Fruit fly (Drosophila melanogaster) whole organism, wandering third instar larva: ENCODE measurements around the gene CG31549.

Experiments
- Abd-B ChIP-seq: fragments of >200 bp; optimal IDR thresholded peaks from 2 replicates; lab custom pipeline; 2017; ENCODE audit warnings: missing biosample characterization, missing genetic modification characterization
- CG32264 ChIP-seq: fragments of 200-800 bp; sonication (Bioruptor generic); optimal IDR thresholded peaks from 2 replicates; lab custom pipeline; 2016; ENCODE audit warnings: missing biosample characterization, missing genetic modification characterization
- CG9705 ChIP-seq: fragments of 200-800 bp; sonication (Bioruptor generic); optimal IDR thresholded peaks from 2 replicates; lab custom pipeline; 2018; ENCODE audit warnings: missing biosample characterization, mild to moderate bottlenecking, missing genetic modification characterization
- CrebA ChIP-seq: fragments of 200-800 bp; sonication (Bioruptor generic); optimal IDR thresholded peaks from 2 replicates; lab custom pipeline; 2016; ENCODE audit warnings: missing biosample characterization, mild to moderate bottlenecking, missing genetic modification characterization, borderline replicate concordance
- Dfd ChIP-seq: fragments of >200 bp; optimal IDR thresholded peaks from 2 replicates; lab custom pipeline; 2017; ENCODE audit warnings: missing biosample characterization, missing genetic modification characterization
- Dif ChIP-seq: fragments of 200-275, 200-300 bp; sonication (Bioruptor generic); optimal IDR thresholded peaks from 2 replicates; lab custom pipeline; 2018; ENCODE audit warnings: missing biosample characterization, missing genetic modification characterization; ENCODE audit not compliant: partially characterized antibody
- GATAd ChIP-seq: sonication (Bioruptor generic); optimal IDR thresholded peaks from 2 replicates; lab custom pipeline; 2016; ENCODE audit warnings: missing biosample characterization, missing genetic modification characterization
- HLH106 ChIP-seq: fragments of 200-800 bp; optimal IDR thresholded peaks from 3 replicates; lab custom pipeline; 2019; ENCODE audit warnings: missing biosample characterization, mild to moderate bottlenecking, missing genetic modification characterization, moderate library complexity
- Hnf4 ChIP-seq: fragments of 200-800 bp; sonication (Bioruptor generic); optimal IDR thresholded peaks from 2 replicates; lab custom pipeline; 2016; ENCODE audit warnings: missing biosample characterization, mild to moderate bottlenecking, missing genetic modification characterization
- Hr78 ChIP-seq: fragments of >200 bp; optimal IDR thresholded peaks from 2 replicates; lab custom pipeline; 2017; ENCODE audit warnings: missing biosample characterization, missing genetic modification characterization
- Hr83 ChIP-seq: fragments of 200-300 bp; sonication (Bioruptor generic); optimal IDR thresholded peaks from 2 replicates; lab custom pipeline; 2016; ENCODE audit warnings: missing biosample characterization, mild to moderate bottlenecking, missing genetic modification characterization, moderate library complexity; ENCODE audit not compliant: poor library complexity, severe bottlenecking
- Jra ChIP-seq: sonication (Bioruptor generic); optimal IDR thresholded peaks from 2 replicates; lab custom pipeline; 2016; ENCODE audit warnings: missing biosample characterization, missing genetic modification characterization
- Mio ChIP-seq: sonication (Bioruptor generic); optimal IDR thresholded peaks from 2 replicates; lab custom pipeline; 2016; ENCODE audit warnings: missing biosample characterization, missing genetic modification characterization
- Myc ChIP-seq: fragments of >200 bp; optimal IDR thresholded peaks from 2 replicates; lab custom pipeline; 2017
- N ChIP-seq: fragments of >200 bp; optimal IDR thresholded peaks from 2 replicates; lab custom pipeline; 2018; ENCODE audit warnings: missing biosample characterization, missing external identifiers, missing genetic modification characterization
- OdsH ChIP-seq: fragments of 200-800 bp; sonication (Bioruptor generic); optimal IDR thresholded peaks from 2 replicates; lab custom pipeline; 2016; ENCODE audit warnings: missing biosample characterization, mild to moderate bottlenecking, missing genetic modification characterization
- Rel ChIP-seq, 2 experiments: fragments of 200-800 bp; sonication (Bioruptor generic) in 1 of 2; optimal IDR thresholded peaks; 2 replicates in 1 of 2; 3 replicates in 1 of 2; lab custom pipeline; 2016 to 2019; ENCODE audit warnings: mild to moderate bottlenecking in 2 of 2, missing biosample characterization in 2 of 2, missing genetic modification characterization in 2 of 2, moderate library complexity in 1 of 2
- Sp1 ChIP-seq: fragments of 200-800 bp; sonication (Bioruptor generic); optimal IDR thresholded peaks from 3 replicates; lab custom pipeline; 2019; ENCODE audit warnings: missing biosample characterization, mild to moderate bottlenecking, missing genetic modification characterization, moderate library complexity
- Vsx2 ChIP-seq: fragments of 200-300, 225-300 bp; sonication (Bioruptor generic); optimal IDR thresholded peaks from 2 replicates; lab custom pipeline; 2018; ENCODE audit warnings: missing biosample characterization, missing genetic modification characterization; ENCODE audit not compliant: partially characterized antibody
- br ChIP-seq: fragments of 200-800 bp; sonication (Bioruptor generic); optimal IDR thresholded peaks from 2 replicates; lab custom pipeline; 2016; ENCODE audit warnings: missing biosample characterization, missing genetic modification characterization
- brk ChIP-seq: fragments of 200-800 bp; sonication (Bioruptor generic); optimal IDR thresholded peaks from 2 replicates; lab custom pipeline; 2016; ENCODE audit warnings: missing biosample characterization, mild to moderate bottlenecking, missing genetic modification characterization
- dl ChIP-seq, 2 experiments: fragments of 175-275, 200-275 bp in 1 of 2; fragments of 200-275 bp in 1 of 2; sonication (Bioruptor generic); optimal IDR thresholded peaks; lab custom pipeline; 2018; ENCODE audit warnings: mild to moderate bottlenecking in 2 of 2, missing biosample characterization in 2 of 2, missing genetic modification characterization in 2 of 2, moderate library complexity in 2 of 2; ENCODE audit not compliant: partially characterized antibody in 2 of 2, insufficient read depth in 1 of 2
- dmrt93B ChIP-seq: fragments of 200-800 bp; sonication (Bioruptor generic); optimal IDR thresholded peaks from 2 replicates; lab custom pipeline; 2018; ENCODE audit warnings: missing biosample characterization, mild to moderate bottlenecking, missing genetic modification characterization
- dsf ChIP-seq: sonication (Bioruptor generic); optimal IDR thresholded peaks from 2 replicates; lab custom pipeline; 2016; ENCODE audit warnings: missing biosample characterization, missing genetic modification characterization, borderline replicate concordance
- ey ChIP-seq: fragments of 200-800 bp; sonication (Bioruptor generic); optimal IDR thresholded peaks from 2 replicates; lab custom pipeline; 2016; ENCODE audit warnings: missing biosample characterization, missing genetic modification characterization
- foxo ChIP-seq, 2 experiments: fragments of 200-800 bp; sonication (Bioruptor generic); optimal IDR thresholded peaks; 2 replicates in 1 of 2; 3 replicates in 1 of 2; lab custom pipeline; 2016 to 2017; ENCODE audit warnings: missing biosample characterization in 2 of 2, missing genetic modification characterization in 2 of 2
- fru ChIP-seq: fragments of 200-800 bp; sonication (Bioruptor generic); optimal IDR thresholded peaks from 3 replicates; lab custom pipeline; 2016; ENCODE audit warnings: missing biosample characterization, mild to moderate bottlenecking, missing genetic modification characterization
- h ChIP-seq: fragments of 200-800 bp; sonication (Bioruptor generic); optimal IDR thresholded peaks from 3 replicates; lab custom pipeline; 2016; ENCODE audit warnings: missing biosample characterization, mild to moderate bottlenecking, missing genetic modification characterization
- jim ChIP-seq: fragments of 175-275, 200-325 bp; sonication (Bioruptor generic); optimal IDR thresholded peaks from 2 replicates; lab custom pipeline; 2016; ENCODE audit warnings: missing biosample characterization, mild to moderate bottlenecking, missing genetic modification characterization
- lola ChIP-seq: fragments of >200 bp; optimal IDR thresholded peaks from 2 replicates; lab custom pipeline; 2017; ENCODE audit warnings: missing biosample characterization, missing genetic modification characterization
- pan ChIP-seq: fragments of >200 bp; optimal IDR thresholded peaks from 2 replicates; lab custom pipeline; 2017
- psq ChIP-seq: fragments of 200-800 bp; sonication (Bioruptor generic); optimal IDR thresholded peaks from 3 replicates; lab custom pipeline; 2017; ENCODE audit warnings: missing biosample characterization, mild to moderate bottlenecking, missing genetic modification characterization, moderate library complexity
- rgr ChIP-seq: fragments of 200-800 bp; sonication (Bioruptor generic); optimal IDR thresholded peaks from 3 replicates; lab custom pipeline; 2016; ENCODE audit warnings: missing biosample characterization, mild to moderate bottlenecking, missing genetic modification characterization
- sage ChIP-seq: fragments of 200-800 bp; sonication (Bioruptor generic); optimal IDR thresholded peaks from 2 replicates; lab custom pipeline; 2016; ENCODE audit warnings: missing biosample characterization, mild to moderate bottlenecking, missing genetic modification characterization
- sv ChIP-seq: fragments of 200-800 bp; sonication (Bioruptor generic); optimal IDR thresholded peaks from 3 replicates; lab custom pipeline; 2016; ENCODE audit warnings: missing biosample characterization, missing genetic modification characterization
- tai ChIP-seq: sonication (Bioruptor generic); optimal IDR thresholded peaks from 2 replicates; lab custom pipeline; 2016; ENCODE audit warnings: missing biosample characterization, missing genetic modification characterization
- usp ChIP-seq: fragments of >200 bp; optimal IDR thresholded peaks from 2 replicates; lab custom pipeline; 2017; ENCODE audit warnings: missing biosample characterization, missing genetic modification characterization
- woc ChIP-seq: sonication (Bioruptor generic); optimal IDR thresholded peaks from 2 replicates; lab custom pipeline; 2016; ENCODE audit warnings: missing biosample characterization, mild to moderate bottlenecking, missing genetic modification characterization

The CG31549 gene

DNA sequence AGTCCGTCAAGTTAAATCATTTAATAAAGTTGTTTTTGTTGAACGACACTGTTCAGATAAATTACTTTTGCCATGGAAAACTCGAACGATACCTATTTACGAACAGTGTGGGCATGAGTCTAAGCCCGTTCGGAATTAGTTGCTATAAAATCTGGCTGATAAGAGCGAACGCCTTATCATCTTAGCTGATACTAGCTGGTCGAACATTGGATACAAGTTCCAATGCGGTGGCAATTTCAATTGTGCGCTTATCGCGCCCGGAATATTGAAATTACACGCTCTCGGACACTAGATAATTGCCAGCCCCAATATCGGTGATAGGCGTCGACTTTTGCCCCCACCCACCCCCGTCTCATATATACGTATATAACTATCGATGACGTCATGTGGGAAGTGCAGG, 21.9 kb downstream of the CG31549 start:
- TF ChIP-seq sage, result no peak

DNA sequence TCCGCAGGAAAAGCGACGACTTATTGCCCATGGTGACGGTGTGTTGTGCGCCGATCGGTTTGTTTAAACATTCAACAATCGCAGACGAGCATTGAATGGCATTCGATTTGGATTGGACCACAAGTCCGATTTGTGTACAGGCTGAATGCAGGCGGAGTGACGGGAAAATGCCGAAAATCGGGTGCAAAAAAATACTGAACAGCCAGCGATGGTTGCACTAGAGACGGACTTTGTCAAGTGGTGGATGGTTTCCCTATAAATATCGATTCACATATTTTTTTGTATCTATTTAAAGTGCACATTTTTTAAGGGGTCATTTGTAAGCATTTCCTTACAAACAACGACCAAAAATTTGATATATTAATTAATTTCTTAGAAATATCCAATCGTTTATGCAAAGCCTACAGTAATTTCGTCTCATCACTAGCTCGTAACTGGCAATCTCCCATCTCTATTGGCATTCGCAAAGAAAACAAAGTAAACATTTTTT, 22.7 kb downstream of the CG31549 start, which contains the start of the genes elm and MED27:
Gene elm (minus strand): TSS at position 170 of the 490 bp plus-strand sequence.
Gene MED27 (plus strand): TSS at position 448 of the 490 bp plus-strand sequence.
- TF ChIP-seq usp (GFP tag; lab: Kevin White, UChicago), result no peak
- TF ChIP-seq psq (GFP tag; lab: Kevin White, UChicago), result peak; percentile 87
- TF ChIP-seq GATAd (GFP tag; lab: Kevin White, UChicago), result peak; percentile 92
- peak; percentile 5 for TF ChIP-seq Dif
- TF ChIP-seq Dfd (GFP tag; lab: Kevin White, UChicago), result no peak
- peak; percentile 50 for TF ChIP-seq Hr83 (GFP tag; lab: Kevin White, UChicago)
- TF ChIP-seq sv (GFP tag; lab: Kevin White, UChicago), result peak; percentile 91
- peak; percentile 93 for TF ChIP-seq fru (GFP tag; lab: Kevin White, UChicago)
- TF ChIP-seq dmrt93B, result peak; percentile 94
- TF ChIP-seq foxo (GFP tag; optimal IDR thresholded peaks at IDR 0.05; lab: Kevin White, UChicago), result peak; percentile 41 to 96
- peak; percentile 97 for TF ChIP-seq woc (GFP tag; lab: Kevin White, UChicago)
- no peak for TF ChIP-seq dl (GFP tag; optimal IDR thresholded peaks at IDR 0.05; lab: Kevin White, UChicago; ENCODE audit: insufficient read depth in 1 of 2, partially characterized antibody in 2 of 2)
- TF ChIP-seq Rel (GFP tag; optimal IDR thresholded peaks at IDR 0.05; lab: Kevin White, UChicago), result no peak
- peak; percentile 69 for TF ChIP-seq Rel (tag; optimal IDR thresholded peaks at IDR 0.05; lab: Kevin White, UChicago)
- TF ChIP-seq OdsH (GFP tag; lab: Kevin White, UChicago), result peak; percentile 90
- TF ChIP-seq sage, result peak; percentile 88
- peak; percentile 94 for TF ChIP-seq ey (GFP tag; lab: Kevin White, UChicago)
- TF ChIP-seq HLH106 (tag; lab: Kevin White, UChicago), result peak; percentile 95
- TF ChIP-seq br (GFP tag; lab: Kevin White, UChicago), result peak; percentile 93
- TF ChIP-seq Jra, result peak; percentile 91
- peak; percentile 95 for TF ChIP-seq Hnf4 (GFP tag; lab: Kevin White, UChicago)
- TF ChIP-seq tai (GFP tag; lab: Kevin White, UChicago), result no peak
- peak; percentile 91 for TF ChIP-seq Sp1 (GFP tag; lab: Kevin White, UChicago)
- TF ChIP-seq jim (GFP tag; lab: Kevin White, UChicago), result peak; percentile 3
- no peak for TF ChIP-seq Vsx2 (GFP tag; lab: Kevin White, UChicago)
- TF ChIP-seq pan (lab: Kevin White, UChicago), result no peak
- no peak for TF ChIP-seq Myc
- peak; percentile 87 for TF ChIP-seq CG9705 (GFP tag; lab: Kevin White, UChicago)
- TF ChIP-seq Abd-B (GFP tag; lab: Kevin White, UChicago), result no peak
- TF ChIP-seq Hr78 (GFP tag; lab: Kevin White, UChicago), result no peak
- TF ChIP-seq lola, result no peak
- TF ChIP-seq N (GFP tag; lab: Kevin White, UChicago), result no peak
- TF ChIP-seq CG32264 (GFP tag; lab: Kevin White, UChicago), result peak; percentile 81
- TF ChIP-seq Mio (GFP tag; lab: Kevin White, UChicago), result peak; percentile 55
- TF ChIP-seq dsf (GFP tag; lab: Kevin White, UChicago), result peak; percentile 93
- TF ChIP-seq h (GFP tag; lab: Kevin White, UChicago), result peak; percentile 95
- peak; percentile 94 for TF ChIP-seq rgr (GFP tag; lab: Kevin White, UChicago)
- TF ChIP-seq CrebA, result no peak
- TF ChIP-seq brk, result no peak
